Fruit fly (Drosophila melanogaster) whole organism, embryonic: ENCODE results near the gene CG3277.
A peak's percentile ranks its signal among the peaks of the same experiment; 100 is the strongest.

Experiments used
- Atf3 ChIP-seq: fragments of 200-800 bp; sonication (Bioruptor generic); optimal IDR thresholded peaks from 3 replicates; lab custom pipeline; 2016; ENCODE audit warnings: missing biosample characterization, missing genetic modification characterization
- CG10462 ChIP-seq: fragments of 200-800 bp; sonication (Bioruptor generic); optimal IDR thresholded peaks from 2 replicates; lab custom pipeline; 2016; ENCODE audit warnings: missing biosample characterization, missing genetic modification characterization
- CG10565 ChIP-seq: fragments of 200-800 bp; sonication (Bioruptor generic); optimal IDR thresholded peaks from 3 replicates; lab custom pipeline; 2016; ENCODE audit warnings: missing biosample characterization, mild to moderate bottlenecking, missing genetic modification characterization
- CG10959 ChIP-seq: fragments of 200-800 bp; sonication (Bioruptor generic); IDR thresholded peaks from 2 replicates; pipeline ENCODE4 v1.3.6; 2022; ENCODE audit warnings: missing biosample characterization, missing genetic modification characterization
- CG11398 ChIP-seq: fragments of 200-800 bp; sonication (Bioruptor generic); optimal IDR thresholded peaks from 2 replicates; lab custom pipeline; 2016; ENCODE audit warnings: missing biosample characterization, missing genetic modification characterization
- CG11456 ChIP-seq: fragments of 200-800 bp; sonication (Bioruptor generic); IDR thresholded peaks from 3 replicates; pipeline ENCODE4 v1.3.6; 2022; ENCODE audit warnings: missing biosample characterization, missing genetic modification characterization
- CG12155 ChIP-seq: fragments of 200-800 bp; sonication (Bioruptor generic); optimal IDR thresholded peaks from 3 replicates; lab custom pipeline; 2016; ENCODE audit warnings: missing biosample characterization, missing genetic modification characterization
- CG12219 ChIP-seq: fragments of 200-800 bp; sonication (Bioruptor generic); optimal IDR thresholded peaks from 3 replicates; lab custom pipeline; 2018; ENCODE audit warnings: missing biosample characterization, mild to moderate bottlenecking, missing genetic modification characterization
- CG12659 ChIP-seq: fragments of 200-800 bp; sonication (Bioruptor generic); optimal IDR thresholded peaks from 3 replicates; lab custom pipeline; 2017; ENCODE audit warnings: mild to moderate bottlenecking, missing biosample characterization, missing genetic modification reagents, missing genetic modification characterization
- CG13287 ChIP-seq: fragments of 200-800 bp; sonication (Bioruptor generic); IDR thresholded peaks from 2 replicates; pipeline ENCODE4 v1.3.6; 2022; ENCODE audit warnings: missing biosample characterization, missing genetic modification characterization; ENCODE audit not compliant: partially characterized antibody
- CG13296 ChIP-seq: fragments of 200-800 bp; sonication (Bioruptor generic); optimal IDR thresholded peaks from 3 replicates; lab custom pipeline; 2018; ENCODE audit warnings: missing biosample characterization, mild to moderate bottlenecking, missing genetic modification characterization
- CG1529 ChIP-seq: fragments of 200-800 bp; sonication (Bioruptor generic); optimal IDR thresholded peaks from 3 replicates; lab custom pipeline; 2018; ENCODE audit warnings: missing biosample characterization, missing genetic modification characterization
- CG16779 ChIP-seq: fragments of 200-800 bp; sonication (Bioruptor generic); IDR thresholded peaks from 2 replicates; pipeline ENCODE4 v1.3.6; 2022; ENCODE audit warnings: missing biosample characterization, missing genetic modification characterization
- CG17568 ChIP-seq: fragments of 200-800 bp; sonication (Bioruptor generic); optimal IDR thresholded peaks from 2 replicates; lab custom pipeline; 2018; ENCODE audit warnings: missing biosample characterization, mild to moderate bottlenecking, missing genetic modification characterization, moderate library complexity
- CG2116 ChIP-seq: fragments of 200-800 bp; sonication (Bioruptor generic); optimal IDR thresholded peaks from 3 replicates; lab custom pipeline; 2018; ENCODE audit warnings: missing biosample characterization, mild to moderate bottlenecking, missing genetic modification characterization
- CG30403 ChIP-seq: fragments of 200-800 bp; sonication (Bioruptor generic); optimal IDR thresholded peaks from 3 replicates; lab custom pipeline; 2016; ENCODE audit warnings: missing biosample characterization, missing genetic modification characterization
- CG3995 ChIP-seq: fragments of 200-800 bp; sonication (Bioruptor generic); optimal IDR thresholded peaks from 3 replicates; lab custom pipeline; 2016; ENCODE audit warnings: missing biosample characterization, missing genetic modification characterization
- CG4282 ChIP-seq: fragments of 200-800 bp; sonication (Bioruptor generic); optimal IDR thresholded peaks from 2 replicates; lab custom pipeline; 2016; ENCODE audit warnings: missing biosample characterization, missing genetic modification characterization
- CG4854 ChIP-seq: fragments of 200-800 bp; sonication (Bioruptor generic); optimal IDR thresholded peaks from 2 replicates; lab custom pipeline; 2016; ENCODE audit warnings: missing biosample characterization, missing genetic modification characterization, inconsistent platforms
- CG5180 ChIP-seq: fragments of 200-800 bp; sonication (Bioruptor generic); optimal IDR thresholded peaks from 3 replicates; lab custom pipeline; 2017; ENCODE audit warnings: missing biosample characterization, missing genetic modification characterization, mild to moderate bottlenecking, moderate library complexity, missing genetic modification reagents
- CG7556 ChIP-seq: fragments of 200-800 bp; sonication (Bioruptor generic); optimal IDR thresholded peaks from 2 replicates; lab custom pipeline; 2017; ENCODE audit warnings: missing biosample characterization, mild to moderate bottlenecking, missing genetic modification characterization
- CG7987 ChIP-seq: fragments of 200-800 bp; sonication (Bioruptor generic); optimal IDR thresholded peaks from 2 replicates; lab custom pipeline; 2018; ENCODE audit warnings: missing biosample characterization, mild to moderate bottlenecking, missing genetic modification characterization, moderate library complexity
- CG8478 ChIP-seq: fragments of >200 bp; optimal IDR thresholded peaks from 2 replicates; lab custom pipeline; 2018
- CG8944 ChIP-seq: fragments of 200-800 bp; sonication (Bioruptor generic); optimal IDR thresholded peaks from 3 replicates; lab custom pipeline; 2016; ENCODE audit warnings: missing biosample characterization, missing genetic modification characterization
- Deaf1 ChIP-seq: fragments of 200-800 bp; optimal IDR thresholded peaks from 3 replicates; lab custom pipeline; 2019; ENCODE audit warnings: missing biosample characterization, mild to moderate bottlenecking, missing genetic modification characterization, moderate library complexity
- Drgx ChIP-seq: fragments of 200-800 bp; sonication (Bioruptor generic); IDR thresholded peaks from 2 replicates; pipeline ENCODE4 v1.3.6; 2022; ENCODE audit warnings: missing biosample characterization, missing genetic modification characterization
- NK7.1 ChIP-seq: fragments of 200-800 bp; sonication (Bioruptor generic); optimal IDR thresholded peaks from 3 replicates; lab custom pipeline; 2016; ENCODE audit warnings: missing biosample characterization, missing genetic modification characterization
- Oli ChIP-seq: fragments of 200-800 bp; sonication (Bioruptor generic); optimal IDR thresholded peaks from 2 replicates; lab custom pipeline; 2018; ENCODE audit warnings: missing biosample characterization, mild to moderate bottlenecking, missing genetic modification characterization, moderate library complexity
- Optix ChIP-seq: fragments of 200-800 bp; sonication (Bioruptor generic); IDR thresholded peaks from 3 replicates; pipeline ENCODE4 v1.3.6; 2022; ENCODE audit warnings: missing biosample characterization, missing genetic modification characterization
- Rfx ChIP-seq: fragments of 200-800 bp; sonication (Bioruptor generic); IDR thresholded peaks from 2 replicates; pipeline ENCODE4 v1.3.6; 2022; ENCODE audit warnings: missing biosample characterization, missing genetic modification characterization
- Ssrp ChIP-seq: fragments of 200-800 bp; sonication (Bioruptor generic); optimal IDR thresholded peaks from 2 replicates; lab custom pipeline; 2018; ENCODE audit warnings: missing biosample characterization, mild to moderate bottlenecking, missing genetic modification characterization, moderate library complexity
- aop ChIP-seq: fragments of 200-800 bp; sonication (Bioruptor generic); IDR thresholded peaks from 2 replicates; pipeline ENCODE4 v1.3.6; 2022; ENCODE audit warnings: missing biosample characterization, missing genetic modification characterization
- ash1 ChIP-seq: fragments of 200-800 bp; sonication (Bioruptor generic); optimal IDR thresholded peaks from 2 replicates; lab custom pipeline; 2018; ENCODE audit warnings: missing biosample characterization, mild to moderate bottlenecking, missing genetic modification characterization
- caup ChIP-seq: fragments of 200-800 bp; sonication (Bioruptor generic); optimal IDR thresholded peaks from 3 replicates; lab custom pipeline; 2017; ENCODE audit warnings: missing biosample characterization, mild to moderate bottlenecking, missing genetic modification characterization, moderate library complexity; ENCODE audit not compliant: severe bottlenecking
- chn ChIP-seq: fragments of 200-800 bp; sonication (Bioruptor generic); optimal IDR thresholded peaks from 2 replicates; lab custom pipeline; 2016; ENCODE audit warnings: missing biosample characterization, missing genetic modification characterization
- gcm ChIP-seq: fragments of 200-800 bp; sonication (Bioruptor generic); optimal IDR thresholded peaks from 2 replicates; lab custom pipeline; 2019; ENCODE audit warnings: missing biosample characterization, mild to moderate bottlenecking, missing genetic modification characterization, moderate library complexity
- gfzf ChIP-seq: fragments of 200-800 bp; sonication (Bioruptor generic); optimal IDR thresholded peaks from 2 replicates; lab custom pipeline; 2016; ENCODE audit warnings: missing biosample characterization, mild to moderate bottlenecking, missing genetic modification characterization, moderate library complexity
- grn ChIP-seq: fragments of 200-800 bp; sonication (Bioruptor generic); optimal IDR thresholded peaks from 3 replicates; lab custom pipeline; 2017; ENCODE audit warnings: missing biosample characterization, missing genetic modification characterization
- gsb-n ChIP-seq: fragments of 200-800 bp; sonication (Bioruptor generic); optimal IDR thresholded peaks from 3 replicates; lab custom pipeline; 2018; ENCODE audit warnings: missing biosample characterization, mild to moderate bottlenecking, missing genetic modification characterization
- hbn ChIP-seq: fragments of 200-800 bp; sonication (Bioruptor generic); IDR thresholded peaks from 2 replicates; pipeline ENCODE4 v1.3.6; 2022; ENCODE audit warnings: missing biosample characterization, missing genetic modification characterization; ENCODE audit not compliant: partially characterized antibody
- ind ChIP-seq: fragments of 200-800 bp; sonication (Bioruptor generic); optimal IDR thresholded peaks from 3 replicates; lab custom pipeline; 2016; ENCODE audit warnings: missing biosample characterization, missing genetic modification characterization
- lola ChIP-seq, 3 experiments: fragments of >200 bp in 2 of 3; fragments of 200-800 bp in 1 of 3; sonication (Bioruptor generic) in 1 of 3; optimal IDR thresholded peaks; 2 replicates each; lab custom pipeline; 2017 to 2019; ENCODE audit warnings: missing biosample characterization in 3 of 3, missing genetic modification characterization in 3 of 3, mild to moderate bottlenecking in 1 of 3, moderate library complexity in 1 of 3
- mam ChIP-seq: fragments of 200-800 bp; sonication (Bioruptor generic); optimal IDR thresholded peaks from 3 replicates; lab custom pipeline; 2016; ENCODE audit warnings: missing biosample characterization, missing genetic modification characterization
- pros ChIP-seq: fragments of 200-800 bp; sonication (Bioruptor generic); optimal IDR thresholded peaks from 3 replicates; lab custom pipeline; 2019; ENCODE audit warnings: missing biosample characterization, mild to moderate bottlenecking, missing genetic modification characterization, moderate library complexity
- schlank ChIP-seq: fragments of 200-800 bp; sonication (Bioruptor generic); optimal IDR thresholded peaks from 2 replicates; lab custom pipeline; 2018; ENCODE audit warnings: missing biosample characterization, mild to moderate bottlenecking, missing genetic modification characterization
- stwl ChIP-seq: fragments of 200-800 bp; sonication (Bioruptor generic); optimal IDR thresholded peaks from 3 replicates; lab custom pipeline; 2018; ENCODE audit warnings: missing biosample characterization, mild to moderate bottlenecking, missing genetic modification characterization, moderate library complexity
- tap ChIP-seq: fragments of 200-800 bp; optimal IDR thresholded peaks from 3 replicates; lab custom pipeline; 2019; ENCODE audit warnings: missing biosample characterization, mild to moderate bottlenecking, missing genetic modification characterization, moderate library complexity
- wek ChIP-seq: fragments of 200-800 bp; sonication (Bioruptor generic); optimal IDR thresholded peaks from 3 replicates; lab custom pipeline; 2018; ENCODE audit warnings: missing biosample characterization, mild to moderate bottlenecking, missing genetic modification characterization, moderate library complexity
- zfh1 ChIP-seq: fragments of 200-800 bp; sonication (Bioruptor generic); IDR thresholded peaks from 3 replicates; pipeline ENCODE4 v1.3.6; 2022; ENCODE audit warnings: missing biosample characterization, missing genetic modification characterization

CG3277 gene

DNA sequence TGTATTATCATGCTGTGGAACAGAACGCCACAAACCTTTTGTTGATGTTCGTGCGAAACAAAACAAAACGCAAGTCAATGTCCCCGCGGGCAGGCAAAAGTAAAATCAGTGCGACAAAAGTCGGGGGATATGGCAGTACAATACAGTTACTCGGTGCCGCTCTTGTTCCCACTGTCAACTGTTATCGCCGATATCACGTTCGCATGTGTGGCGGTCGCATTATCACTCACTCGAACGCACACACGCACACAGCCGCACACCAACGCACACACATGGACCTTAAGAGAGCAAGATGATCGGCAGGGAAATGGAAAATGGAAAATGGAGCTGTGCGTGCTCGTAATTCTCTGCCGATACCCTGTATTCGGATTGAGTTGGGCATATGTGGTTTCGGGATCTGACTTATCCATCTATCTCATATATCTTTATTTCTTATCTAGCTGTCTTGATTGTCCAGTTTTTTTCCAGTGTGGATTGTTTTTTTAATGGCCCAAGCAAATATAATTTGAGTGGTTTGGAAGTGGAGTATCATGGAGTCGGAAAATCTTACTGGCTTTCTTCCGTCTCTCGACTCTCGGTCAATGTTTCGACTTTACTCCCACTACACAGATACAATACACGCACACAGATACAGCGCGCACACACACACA is 34.8 kb downstream of the CG3277 start (continued):
- TF ChIP-seq wek (GFP tag; lab: Kevin White, UChicago), result no peak
- TF ChIP-seq ash1 (GFP tag; lab: Kevin White, UChicago), result no peak
- TF ChIP-seq CG1529 (GFP tag; lab: Kevin White, UChicago), result peak; percentile 86
- TF ChIP-seq CG8478 (lab: Kevin White, UChicago), result peak; percentile 39
- TF ChIP-seq lola (GFP tag; optimal IDR thresholded peaks at IDR 0.05; lab: Kevin White, UChicago), result peak in 1 of 3 experiments; percentile 83
- peak; percentile 35 for TF ChIP-seq NK7.1 (GFP tag; lab: Kevin White, UChicago)
- TF ChIP-seq aop (GFP tag; lab: Robert Waterston, UW), result 0 out of 2 replicates have a peak, but pooled peaks have one; percentile 7
- TF ChIP-seq ind (GFP tag; lab: Kevin White, UChicago), result peak; percentile 78
- TF ChIP-seq CG11456 (GFP tag; lab: Robert Waterston, UW), result peak; percentile 43; the same call in 1 of the 3 replicates
- TF ChIP-seq Deaf1 (tag; lab: Kevin White, UChicago), result no peak
- peak; percentile 47 for TF ChIP-seq CG12155 (GFP tag; lab: Kevin White, UChicago)
- TF ChIP-seq gsb-n (tag; lab: Kevin White, UChicago), result peak; percentile 82
- peak; percentile 23 for TF ChIP-seq CG10565 (GFP tag; lab: Kevin White, UChicago)
- no peak for TF ChIP-seq CG16779 (GFP tag; lab: Robert Waterston, UW)
- TF ChIP-seq Drgx, result peak; percentile 87
- TF ChIP-seq CG7556, result peak; percentile 64
- no peak for TF ChIP-seq hbn (GFP tag; lab: Robert Waterston, UW)
- TF ChIP-seq CG4854 (GFP tag; lab: Kevin White, UChicago), result no peak
- TF ChIP-seq stwl (tag; lab: Kevin White, UChicago), result peak; percentile 9
- TF ChIP-seq CG10462 (GFP tag; lab: Kevin White, UChicago), result peak; percentile 72
- no peak for TF ChIP-seq CG13296 (GFP tag; lab: Kevin White, UChicago)
- peak; percentile 90 for TF ChIP-seq chn (GFP tag; lab: Kevin White, UChicago)
- peak; percentile 93 for TF ChIP-seq CG8944 (GFP tag; lab: Kevin White, UChicago)
- peak; percentile 73 for TF ChIP-seq mam (GFP tag; lab: Kevin White, UChicago)
- peak; percentile 91 for TF ChIP-seq Atf3
- TF ChIP-seq CG11398 (GFP tag; lab: Kevin White, UChicago), result peak; percentile 79
- TF ChIP-seq CG10959 (GFP tag; lab: Robert Waterston, UW), result peak; percentile 76
- TF ChIP-seq CG13287 (GFP tag; lab: Robert Waterston, UW), result no peak
- peak; percentile 39 for TF ChIP-seq CG12219
- peak; percentile 32 for TF ChIP-seq CG12659 (GFP tag; lab: Kevin White, UChicago)
- peak; percentile 14 for TF ChIP-seq CG5180 (GFP tag; lab: Kevin White, UChicago)
- no peak for TF ChIP-seq CG17568
- peak; percentile 5 for TF ChIP-seq CG2116
- peak; percentile 71 for TF ChIP-seq tap (tag; lab: Kevin White, UChicago)
- TF ChIP-seq gcm, result no peak
- no peak for TF ChIP-seq grn (GFP tag; lab: Kevin White, UChicago)
- peak; percentile 87 for TF ChIP-seq Optix (GFP tag; lab: Robert Waterston, UW)
- TF ChIP-seq CG4282 (GFP tag; lab: Kevin White, UChicago), result peak; percentile 45
- no peak for TF ChIP-seq pros (GFP tag; lab: Kevin White, UChicago)
- TF ChIP-seq Rfx (GFP tag; lab: Robert Waterston, UW), result no peak
- TF ChIP-seq CG30403, result peak; percentile 84
- peak; percentile 87 for TF ChIP-seq zfh1 (GFP tag; lab: Robert Waterston, UW)
- peak; percentile 78 for TF ChIP-seq Ssrp
- no peak for TF ChIP-seq CG3995 (GFP tag; lab: Kevin White, UChicago)
- TF ChIP-seq CG7987 (GFP tag; lab: Kevin White, UChicago), result peak; percentile 24
- TF ChIP-seq caup (GFP tag; lab: Kevin White, UChicago), result no peak
- peak; percentile 74 for TF ChIP-seq Oli (tag; lab: Kevin White, UChicago)
- no peak for TF ChIP-seq gfzf (GFP tag; lab: Kevin White, UChicago)
- no peak for TF ChIP-seq schlank (tag; lab: Kevin White, UChicago)
